Fruit fly (Drosophila melanogaster): Measurements from ENCODE around the gene CG31445.

The CG31445 gene

DNA sequence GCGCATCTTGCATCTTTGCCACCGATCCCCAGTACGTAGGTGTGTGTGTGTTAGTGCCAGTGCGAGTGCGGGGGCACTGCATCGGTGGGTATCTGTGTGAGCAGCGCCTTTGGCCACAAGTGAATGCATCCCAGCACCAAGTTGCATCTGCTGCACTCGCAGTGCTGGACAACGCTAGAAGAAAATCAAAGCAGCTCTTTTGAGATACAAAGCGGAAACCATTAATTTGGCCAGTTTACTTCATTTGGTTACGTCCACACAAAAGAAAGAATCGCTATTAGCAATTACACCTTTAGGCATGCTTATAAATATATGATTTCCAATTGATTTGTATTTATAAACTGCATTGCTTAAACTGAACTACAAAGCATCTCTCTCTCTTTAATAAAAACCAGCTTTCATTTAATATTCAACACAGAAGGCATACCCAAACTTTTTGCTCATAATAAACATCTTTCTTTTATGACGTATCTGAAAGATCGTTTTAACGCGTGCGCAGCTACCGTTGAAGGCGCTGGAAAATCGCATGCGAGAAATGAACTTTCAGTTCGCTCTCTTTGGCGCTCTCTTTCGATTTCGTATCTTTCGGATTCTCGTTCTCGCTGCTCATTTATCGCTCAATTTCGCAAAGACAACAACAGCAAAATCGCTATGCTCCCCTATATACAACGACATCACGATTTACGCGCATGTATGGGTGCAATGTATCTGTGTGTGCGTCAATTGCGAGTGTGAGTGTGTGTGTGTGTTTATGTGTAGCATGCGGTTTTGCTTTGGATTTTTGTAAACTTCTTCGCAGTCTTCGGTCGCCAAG, 38.2 kb downstream of the CG31445 start:
- peak; percentile 62 for TF ChIP-seq tj (GFP tag; optimal IDR thresholded peaks at IDR 0.05)
- TF ChIP-seq CG1620 (GFP tag; optimal IDR thresholded peaks at IDR 0.05), result no peak

DNA sequence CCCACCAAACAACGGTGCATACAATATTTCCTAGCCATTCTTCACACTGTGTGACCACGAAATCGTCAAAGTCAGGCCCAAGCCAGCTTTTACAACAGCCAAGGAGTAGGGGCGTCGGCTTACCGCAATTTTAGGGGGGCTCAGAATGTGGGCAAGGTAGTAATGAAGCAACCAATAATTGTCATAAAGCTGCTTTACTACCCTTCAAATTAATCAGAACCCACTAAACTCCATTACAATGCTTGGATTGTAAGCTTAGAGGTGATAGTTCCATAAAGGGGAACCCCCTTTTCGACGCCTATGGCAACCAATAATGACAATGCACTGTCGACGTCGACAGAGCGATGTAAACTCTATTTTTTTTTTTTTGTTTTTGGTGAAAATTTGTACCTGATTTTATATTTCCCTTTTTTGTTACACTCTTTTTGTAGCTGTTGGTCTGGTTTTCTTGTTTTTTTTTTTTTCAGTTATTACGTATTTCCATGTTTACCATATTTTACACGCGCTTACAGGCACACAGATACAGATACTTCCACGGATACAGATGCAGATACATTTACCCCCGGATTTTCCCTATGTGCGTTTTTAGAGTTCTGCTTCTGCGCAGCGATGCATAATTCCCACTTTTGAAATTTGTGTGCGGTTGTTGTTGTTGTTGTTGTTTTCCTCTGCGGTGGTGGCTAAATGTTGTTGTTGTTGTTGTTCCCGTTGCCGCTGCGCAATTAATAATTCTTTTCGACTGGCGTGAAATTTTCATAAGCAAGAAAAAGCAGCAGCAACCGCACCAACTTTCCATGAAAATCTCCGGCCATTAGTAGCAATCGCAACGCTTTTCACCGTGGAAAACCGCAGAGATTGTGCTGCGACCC, 39.8 kb downstream of the CG31445 start:
- TF ChIP-seq CG7045 (GFP tag; optimal IDR thresholded peaks at IDR 0.05) (no peak), CG12768 (GFP tag; optimal IDR thresholded peaks at IDR 0.05) (no peak), ovo (GFP tag; optimal IDR thresholded peaks at IDR 0.05) (no peak), Mnt (GFP tag; optimal IDR thresholded peaks at IDR 0.05) (no peak), pad (GFP tag; optimal IDR thresholded peaks at IDR 0.05) (no peak), tj (GFP tag; optimal IDR thresholded peaks at IDR 0.05) (no peak), cnc (optimal IDR thresholded peaks at IDR 0.05) (no peak), Crg-1 (GFP tag; optimal IDR thresholded peaks at IDR 0.05) (no peak), CG5204 (GFP tag; optimal IDR thresholded peaks at IDR 0.05) (no peak), CG14711 (tag; optimal IDR thresholded peaks at IDR 0.05) (no peak), CG7101 (tag; optimal IDR thresholded peaks at IDR 0.05) (no peak), toe (GFP tag; optimal IDR thresholded peaks at IDR 0.05) (no peak)

DNA sequence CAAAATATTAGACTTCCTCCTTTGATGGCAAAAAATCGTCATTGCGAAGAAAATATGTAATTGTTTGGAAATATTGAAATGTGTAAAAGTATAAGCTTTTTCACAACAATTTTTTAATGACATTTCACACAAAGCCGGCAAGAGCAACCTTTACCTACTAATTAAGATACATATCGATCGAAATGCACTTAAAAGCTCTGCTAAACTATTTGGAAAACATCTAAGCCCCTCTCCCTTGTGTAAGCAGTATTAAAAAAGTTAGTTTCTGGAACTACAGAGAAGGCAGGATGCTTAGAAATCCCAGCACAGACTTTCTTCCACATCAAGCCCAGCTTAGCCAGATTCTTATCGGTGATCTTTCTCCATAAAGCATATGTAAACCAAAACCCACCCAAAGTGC, 40.6 kb downstream of the CG31445 start, which contains the start of gene Cyt-c1L:
Gene Cyt-c1L (minus strand): TSS at position 101 of the 400 bp plus-strand sequence.
- TF ChIP-seq ovo (GFP tag; optimal IDR thresholded peaks at IDR 0.05) (no peak), CG14711 (tag; optimal IDR thresholded peaks at IDR 0.05) (no peak), tj (GFP tag; optimal IDR thresholded peaks at IDR 0.05) (no peak), CG5204 (GFP tag; optimal IDR thresholded peaks at IDR 0.05) (no peak), CG11617 (GFP tag; optimal IDR thresholded peaks at IDR 0.05) (no peak)

DNA sequence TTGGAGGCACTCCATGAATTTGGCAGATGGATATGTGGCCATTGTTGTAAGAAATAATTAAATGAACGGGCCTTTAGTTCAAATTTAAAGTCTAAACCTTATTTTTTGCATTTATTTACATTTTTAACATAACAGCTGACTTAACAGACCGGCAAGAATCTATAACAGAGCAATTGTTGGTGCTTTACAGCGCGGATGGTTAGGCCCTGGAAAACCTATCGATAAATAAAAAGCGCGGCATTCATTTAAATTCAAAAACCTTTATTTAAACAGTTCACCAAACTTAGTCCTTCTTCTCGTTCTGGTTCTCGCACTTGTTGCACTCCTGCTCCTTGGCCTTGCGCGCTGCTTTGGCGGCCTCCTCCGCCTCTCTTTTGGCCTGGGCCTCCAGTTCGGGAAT, 42.2 kb downstream of the CG31445 start, which contains the start of gene Mesh1:
Gene Mesh1 (minus strand): TSS at position 108 of the 400 bp plus-strand sequence.
- TF ChIP-seq bab1 (GFP tag; optimal IDR thresholded peaks at IDR 0.05) (peak; percentile 23), CG7101 (tag; optimal IDR thresholded peaks at IDR 0.05) (no peak), pad (GFP tag; optimal IDR thresholded peaks at IDR 0.05) (no peak)

DNA sequence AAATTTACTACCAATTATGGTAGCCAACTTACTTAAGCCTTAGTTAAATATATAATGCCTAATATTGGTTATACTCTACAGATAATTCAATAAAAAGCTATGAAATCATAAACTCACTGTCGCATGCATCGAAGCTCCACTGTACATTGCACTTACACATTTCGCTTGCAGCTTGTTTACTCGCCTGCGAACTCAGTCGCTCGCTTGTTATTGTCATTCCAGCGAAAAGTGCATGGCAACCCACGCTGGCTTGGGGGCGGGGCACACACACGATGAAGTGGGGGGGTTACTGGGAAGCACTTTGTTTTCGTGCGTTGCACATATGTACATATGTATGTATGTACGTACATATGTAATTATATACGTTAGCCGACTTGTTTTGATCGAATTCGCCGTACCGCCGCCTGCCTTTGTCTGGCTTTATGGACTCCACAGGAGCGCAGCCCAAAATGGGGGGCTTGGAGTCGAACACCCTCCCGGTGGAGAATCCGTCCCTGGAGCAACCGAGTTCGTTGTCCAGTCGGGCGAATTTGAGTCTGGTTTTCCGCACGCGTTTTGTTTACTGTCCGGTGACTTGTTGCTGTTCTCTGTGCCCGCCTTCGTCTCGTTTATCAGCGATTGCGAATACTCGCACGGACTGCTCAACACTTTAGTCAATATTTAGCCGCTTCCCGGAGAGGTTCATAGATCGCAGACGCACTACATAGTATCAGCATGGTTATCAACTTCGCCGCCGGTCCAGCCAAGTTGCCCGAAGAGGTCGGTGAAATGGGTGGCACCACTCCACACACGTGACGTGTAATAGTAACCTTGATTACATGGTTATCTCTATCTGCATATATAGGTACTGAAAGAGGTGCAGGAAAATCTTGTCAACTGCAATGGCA, 44.6 kb downstream of the CG31445 start, which contains the start of gene CG11899:
Gene CG11899 (plus strand): TSS at position 648 of the 887 bp plus-strand sequence.
- no peak for TF ChIP-seq cnc (optimal IDR thresholded peaks at IDR 0.05)
- peak; percentile 78 for TF ChIP-seq CG7045 (GFP tag; optimal IDR thresholded peaks at IDR 0.05)
- peak; percentile 92 for TF ChIP-seq CG12768 (GFP tag; optimal IDR thresholded peaks at IDR 0.05)
- TF ChIP-seq Mnt (GFP tag; optimal IDR thresholded peaks at IDR 0.05), result peak; percentile 89
- TF ChIP-seq CG33017 (tag; optimal IDR thresholded peaks at IDR 0.05), result peak; percentile 59
- TF ChIP-seq Crg-1 (GFP tag; optimal IDR thresholded peaks at IDR 0.05), result peak; percentile 58
- peak; percentile 84 for TF ChIP-seq toe (GFP tag; optimal IDR thresholded peaks at IDR 0.05)
- peak; percentile 39 for TF ChIP-seq ovo (GFP tag; optimal IDR thresholded peaks at IDR 0.05)
- peak; percentile 53 for TF ChIP-seq CG7101 (tag; optimal IDR thresholded peaks at IDR 0.05)
- peak; percentile 95 for TF ChIP-seq cic (GFP tag; optimal IDR thresholded peaks at IDR 0.05)
- TF ChIP-seq CG5204 (GFP tag; optimal IDR thresholded peaks at IDR 0.05), result peak; percentile 43
- peak; percentile 77 for TF ChIP-seq tj (GFP tag; optimal IDR thresholded peaks at IDR 0.05)
- TF ChIP-seq pad (GFP tag; optimal IDR thresholded peaks at IDR 0.05), result peak; percentile 77
- TF ChIP-seq kay (GFP tag; ENCODE audit: borderline replicate concordance), result peak; percentile 95
- peak; percentile 55 for TF ChIP-seq CG1620 (GFP tag; optimal IDR thresholded peaks at IDR 0.05)
- peak; percentile 50 for TF ChIP-seq bab1 (GFP tag; optimal IDR thresholded peaks at IDR 0.05)
- peak; percentile 75 for TF ChIP-seq Clk (GFP tag; optimal IDR thresholded peaks at IDR 0.05)
- TF ChIP-seq CG11617 (GFP tag; optimal IDR thresholded peaks at IDR 0.05), result peak; percentile 25
- peak; percentile 74 for TF ChIP-seq CG14711 (tag; optimal IDR thresholded peaks at IDR 0.05)
- TF ChIP-seq Hr96 (GFP tag; optimal IDR thresholded peaks at IDR 0.05), result peak; percentile 73

DNA sequence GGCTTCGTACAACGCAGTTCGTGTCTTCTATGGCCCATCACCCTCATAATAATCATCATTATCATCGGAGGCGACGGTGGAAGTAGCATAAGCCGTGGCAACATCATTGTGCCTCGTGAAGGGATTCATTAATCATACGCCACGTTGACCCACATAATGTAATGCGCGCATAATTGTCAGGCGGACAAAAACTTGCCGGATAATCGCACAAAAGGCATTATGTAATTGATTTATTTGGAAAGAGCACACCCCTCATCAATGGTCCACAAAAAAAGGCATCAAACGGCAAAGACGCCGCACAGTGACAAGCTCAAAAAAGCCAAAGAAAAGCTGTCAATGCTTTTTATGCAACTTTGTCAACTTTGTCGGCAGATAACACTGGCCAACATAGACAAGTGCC, 46.3 kb downstream of the CG31445 start:
- TF ChIP-seq CG7101 (tag; optimal IDR thresholded peaks at IDR 0.05) (no peak), pad (GFP tag; optimal IDR thresholded peaks at IDR 0.05) (no peak), tj (GFP tag; optimal IDR thresholded peaks at IDR 0.05) (no peak), toe (GFP tag; optimal IDR thresholded peaks at IDR 0.05) (no peak), ovo (GFP tag; optimal IDR thresholded peaks at IDR 0.05) (no peak), bab1 (GFP tag; optimal IDR thresholded peaks at IDR 0.05) (no peak), kay (GFP tag; ENCODE audit: borderline replicate concordance) (no peak), CG1620 (GFP tag; optimal IDR thresholded peaks at IDR 0.05) (no peak), CG14711 (tag; optimal IDR thresholded peaks at IDR 0.05) (no peak), CG5204 (GFP tag; optimal IDR thresholded peaks at IDR 0.05) (no peak)

Data from whole organism, adult.